Worm (Caenorhabditis elegans): ENCODE results near the gene F38B7.2.

DNA sequence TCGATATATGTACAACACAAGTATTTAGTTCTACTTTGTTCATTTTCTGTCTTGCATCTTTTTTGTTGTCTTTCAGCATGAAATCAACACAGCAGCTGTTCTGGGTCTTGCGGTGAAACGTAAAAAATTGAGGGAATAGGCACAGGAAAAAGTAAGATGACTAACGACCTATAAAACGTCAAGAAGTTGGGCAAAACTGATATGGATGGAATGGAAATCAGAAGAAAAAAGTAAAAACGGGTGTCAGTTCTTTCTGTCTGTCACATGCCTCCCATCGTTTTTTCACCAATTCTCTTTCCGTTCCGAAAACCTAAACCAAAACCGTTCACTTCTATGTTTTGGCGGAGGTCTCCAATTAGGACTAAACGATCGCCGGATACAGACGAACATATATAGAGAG, 42.8 kb upstream of the F38B7.2 start:
- TF ChIP-seq pha-4 (tag; optimal IDR thresholded peaks at IDR 0.05) (no peak), unc-62 (GFP tag; optimal IDR thresholded peaks at IDR 0.05) (no peak)

Measured in whole organism, mixed stage, embryonic.